Worm (Caenorhabditis elegans) whole organism, early embryonic: ENCODE measurements around the gene icl-1.

Experiments
- B0310.2 ChIP-seq: sonication (generic microtip); optimal IDR thresholded peaks from 2 replicates; lab custom pipeline; 2016; ENCODE audit warnings: mild to moderate bottlenecking, missing genetic modification characterization, missing compliant biosample characterization
- F13C5.2 ChIP-seq: sonication (generic microtip); optimal IDR thresholded peaks from 2 replicates; lab custom pipeline; 2017; ENCODE audit warnings: mild to moderate bottlenecking, missing genetic modification characterization, inconsistent platforms, missing compliant biosample characterization
- aly-1 ChIP-seq: sonication (generic microtip); optimal IDR thresholded peaks from 2 replicates; lab custom pipeline; 2016; ENCODE audit warnings: missing genetic modification characterization, missing compliant biosample characterization
- ama-1 ChIP-seq: fragments of 150-350 bp; optimal IDR thresholded peaks from 2 replicates; lab custom pipeline; 2014
- ceh-13 ChIP-seq: fragments of 200-800 bp; sonication (Bioruptor generic); optimal IDR thresholded peaks from 2 replicates; lab custom pipeline; 2018; ENCODE audit warnings: mild to moderate bottlenecking, missing genetic modification characterization, missing compliant biosample characterization
- ceh-36 ChIP-seq: sonication (generic microtip); optimal IDR thresholded peaks from 2 replicates; lab custom pipeline; 2016; ENCODE audit warnings: missing genetic modification characterization, inconsistent platforms, missing compliant biosample characterization
- ets-7 ChIP-seq: sonication (generic microtip); optimal IDR thresholded peaks from 2 replicates; lab custom pipeline; 2016; ENCODE audit warnings: missing genotype, missing genetic modification characterization, missing compliant biosample characterization
- flt-1 ChIP-seq: fragments of 200-800 bp; sonication (Bioruptor generic); IDR thresholded peaks from 2 replicates; pipeline ENCODE4 v1.3.6; 2022; ENCODE audit warnings: missing genetic modification characterization, missing compliant biosample characterization
- hmbx-1 ChIP-seq: sonication (generic microtip); optimal IDR thresholded peaks from 2 replicates; lab custom pipeline; 2016; ENCODE audit warnings: mild to moderate bottlenecking, missing genetic modification characterization, missing compliant biosample characterization
- hmg-4 ChIP-seq: fragments of 200-800 bp; sonication (Bioruptor generic); optimal IDR thresholded peaks from 2 replicates; lab custom pipeline; 2018; ENCODE audit warnings: mild to moderate bottlenecking, missing genetic modification characterization, missing compliant biosample characterization
- hnd-1 ChIP-seq: sonication (generic microtip); optimal IDR thresholded peaks from 2 replicates; lab custom pipeline; 2016; ENCODE audit warnings: missing genetic modification characterization, missing compliant biosample characterization
- pes-1 ChIP-seq: fragments of 200-800 bp; sonication (Bioruptor generic); IDR thresholded peaks from 2 replicates; pipeline ENCODE4 v1.3.6; 2022; ENCODE audit warnings: missing genetic modification reagents, missing genetic modification characterization, missing compliant biosample characterization
- scrt-1 ChIP-seq: fragments of 200-800 bp; sonication (Bioruptor generic); IDR thresholded peaks from 2 replicates; pipeline ENCODE4 v1.3.6; 2022; ENCODE audit warnings: missing genetic modification characterization, missing compliant biosample characterization
- sea-1 ChIP-seq: fragments of 200-800 bp; sonication (Bioruptor generic); conservative IDR thresholded peaks from 2 replicates; pipeline ENCODE4 v1.3.6; 2022; ENCODE audit warnings: missing genetic modification characterization, missing compliant biosample characterization
- tbx-11 ChIP-seq: fragments of 200-800 bp; sonication (Bioruptor generic); IDR thresholded peaks from 2 replicates; pipeline ENCODE4 v1.3.6; 2022; ENCODE audit warnings: missing genetic modification characterization, missing compliant biosample characterization
- tbx-37 ChIP-seq: fragments of 200-800 bp; sonication (Bioruptor generic); conservative IDR thresholded peaks from 2 replicates; pipeline ENCODE4 v1.3.6; 2022; ENCODE audit warnings: missing genetic modification reagents, missing genetic modification characterization, missing compliant biosample characterization
- tra-4 ChIP-seq: sonication (generic microtip); optimal IDR thresholded peaks from 2 replicates; lab custom pipeline; 2017; ENCODE audit warnings: missing genetic modification characterization, missing compliant biosample characterization

Gene icl-1

DNA sequence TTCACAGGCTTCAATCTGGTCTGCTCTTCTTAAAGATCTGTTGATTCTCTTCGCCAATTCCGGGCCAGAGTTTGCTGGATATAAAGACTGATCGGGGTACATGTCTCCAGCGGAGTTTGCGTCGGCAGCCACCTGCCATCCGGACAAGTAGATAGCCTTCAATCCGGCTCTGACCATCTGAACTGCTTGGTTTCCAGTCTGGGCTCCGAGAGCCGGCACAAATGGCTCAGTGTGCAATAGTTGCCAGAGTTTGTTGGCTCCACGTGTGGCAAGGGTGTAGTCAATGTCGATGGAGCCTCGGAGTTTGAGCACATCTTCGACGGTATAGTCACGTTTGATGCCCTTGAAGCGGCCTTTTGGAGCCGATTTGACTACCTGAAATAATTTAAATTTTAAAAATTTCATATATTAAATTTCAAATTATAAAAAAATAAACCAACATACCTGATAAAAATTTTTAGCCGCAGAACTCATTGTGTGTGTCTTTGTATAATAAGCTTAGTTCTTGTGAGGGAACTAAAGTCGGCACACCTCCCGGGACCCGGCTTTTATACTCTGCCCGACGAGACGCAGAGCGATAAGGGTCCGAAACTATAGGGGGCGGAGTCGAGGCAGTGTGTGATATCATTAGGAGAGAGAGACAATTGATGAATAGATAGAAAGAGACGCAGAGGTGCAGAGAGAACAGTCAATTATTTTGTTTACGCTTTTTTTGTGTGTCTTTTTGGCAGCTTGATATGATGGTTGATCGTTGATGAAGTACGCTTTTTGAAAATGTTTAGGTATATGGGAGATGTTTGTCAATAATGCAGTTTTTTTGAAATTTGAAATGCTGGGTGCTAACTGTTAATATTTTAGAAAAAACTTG lies at the start of gene icl-1, which contains the start of gene srh-2:
Gene icl-1 (minus strand): TSS at position 521 of the 868 bp plus-strand sequence.
Gene srh-2 (plus strand): TSS at position 818 of the 868 bp plus-strand sequence.
- TF ChIP-seq B0310.2 (tag; lab: Kevin White, UChicago) (no peak), hnd-1 (tag; lab: Kevin White, UChicago) (no peak), ceh-13 (GFP tag; lab: Kevin White, UChicago) (no peak), flt-1 (GFP tag; lab: Robert Waterston, UW) (no peak), ama-1 (no peak), tbx-11 (GFP tag; lab: Robert Waterston, UW) (no peak)

DNA sequence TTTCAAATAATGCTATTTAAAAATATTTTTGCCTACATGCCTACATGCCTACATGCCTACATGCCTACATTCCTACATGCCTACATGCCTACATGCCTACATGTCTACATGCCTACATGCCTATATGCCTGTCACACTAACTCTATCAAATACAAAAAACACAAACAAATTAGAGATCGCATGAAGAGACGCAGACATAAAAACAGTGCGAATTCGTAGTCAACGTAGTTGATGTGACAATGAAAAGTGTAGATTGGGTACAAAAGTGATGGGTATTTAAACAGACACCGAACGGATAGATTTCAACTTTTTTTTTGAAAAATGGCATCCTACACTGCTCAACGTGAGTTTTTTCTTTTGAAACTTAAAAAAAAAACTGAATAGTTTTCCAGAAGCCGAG lies 49.5 kb upstream of the icl-1 start, which contains the start of gene R09E12.9:
Gene R09E12.9 (plus strand): TSS at position 316 of the 400 bp plus-strand sequence.
- TF ChIP-seq tbx-11 (GFP tag; lab: Robert Waterston, UW), result no peak
- no peak for TF ChIP-seq F13C5.2
- TF ChIP-seq hnd-1 (tag; lab: Kevin White, UChicago), result no peak
- no peak for TF ChIP-seq ceh-13 (GFP tag; lab: Kevin White, UChicago)
- TF ChIP-seq hmbx-1 (tag; lab: Kevin White, UChicago), result no peak
- TF ChIP-seq aly-1, result no peak
- TF ChIP-seq ets-7, result no peak
- TF ChIP-seq flt-1 (GFP tag; lab: Robert Waterston, UW), result no peak
- TF ChIP-seq tbx-37, result no peak
- TF ChIP-seq pes-1 (GFP tag; lab: Robert Waterston, UW), result no peak
- TF ChIP-seq ama-1, result no peak
- no peak for TF ChIP-seq ceh-36 (tag; lab: Kevin White, UChicago)
- TF ChIP-seq B0310.2 (tag; lab: Kevin White, UChicago), result no peak
- no peak for TF ChIP-seq tra-4 (tag; lab: Kevin White, UChicago)
- TF ChIP-seq sea-1 (GFP tag; lab: Robert Waterston, UW), result no peak
- no peak for TF ChIP-seq scrt-1 (GFP tag; lab: Robert Waterston, UW)

DNA sequence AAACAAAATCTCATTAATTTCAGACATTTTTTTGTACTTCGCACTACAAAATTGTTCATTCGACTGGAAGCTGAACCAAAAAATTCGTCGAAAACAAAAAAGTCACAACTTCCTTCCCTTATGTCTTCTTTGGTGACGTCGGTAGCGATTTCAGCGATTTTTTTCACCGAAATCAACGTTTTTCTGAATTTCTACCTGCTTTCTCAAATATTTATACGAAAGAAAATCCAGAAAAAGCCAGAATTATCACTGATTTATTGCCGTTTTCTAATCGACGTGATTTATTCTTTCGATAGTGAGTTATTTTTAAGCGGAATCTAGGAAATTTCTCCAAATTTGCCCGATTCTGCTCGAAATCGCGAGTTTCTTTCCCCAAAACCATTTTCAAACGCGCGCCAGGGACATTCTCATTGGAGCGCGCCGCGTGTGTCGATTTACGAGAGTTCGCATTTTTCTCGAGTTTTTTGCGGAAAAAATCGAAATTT lies 47.1 kb upstream of the icl-1 start, which contains the start of gene srbc-58:
Gene srbc-58 (plus strand): TSS at position 121 of the 485 bp plus-strand sequence.
- TF ChIP-seq tra-4 (tag; lab: Kevin White, UChicago), result no peak
- no peak for TF ChIP-seq hmbx-1 (tag; lab: Kevin White, UChicago)
- TF ChIP-seq sea-1 (GFP tag; lab: Robert Waterston, UW), result 0 out of 2 replicates have a peak, but pooled peaks have one; percentile 44

DNA sequence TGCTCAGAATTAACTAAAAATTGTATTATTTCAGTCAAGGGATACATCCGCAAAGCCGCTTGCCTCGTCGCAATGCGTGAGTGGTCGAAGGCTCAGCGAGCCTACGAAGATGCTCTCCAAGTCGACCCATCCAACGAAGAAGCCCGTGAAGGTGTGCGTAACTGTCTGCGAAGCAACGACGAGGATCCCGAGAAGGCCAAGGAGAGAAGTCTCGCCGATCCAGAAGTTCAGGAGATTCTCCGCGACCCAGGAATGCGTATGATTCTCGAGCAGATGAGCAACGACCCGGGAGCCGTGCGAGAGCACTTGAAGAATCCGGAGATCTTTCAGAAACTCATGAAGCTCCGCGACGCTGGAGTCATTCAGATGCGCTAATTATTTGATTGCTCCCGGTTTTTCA lies 46.5 kb upstream of the icl-1 start:
- TF ChIP-seq hmbx-1 (tag; lab: Kevin White, UChicago), result no peak
- TF ChIP-seq sea-1 (GFP tag; lab: Robert Waterston, UW), result no peak
- no peak for TF ChIP-seq ceh-13 (GFP tag; lab: Kevin White, UChicago)
- TF ChIP-seq F13C5.2, result no peak

DNA sequence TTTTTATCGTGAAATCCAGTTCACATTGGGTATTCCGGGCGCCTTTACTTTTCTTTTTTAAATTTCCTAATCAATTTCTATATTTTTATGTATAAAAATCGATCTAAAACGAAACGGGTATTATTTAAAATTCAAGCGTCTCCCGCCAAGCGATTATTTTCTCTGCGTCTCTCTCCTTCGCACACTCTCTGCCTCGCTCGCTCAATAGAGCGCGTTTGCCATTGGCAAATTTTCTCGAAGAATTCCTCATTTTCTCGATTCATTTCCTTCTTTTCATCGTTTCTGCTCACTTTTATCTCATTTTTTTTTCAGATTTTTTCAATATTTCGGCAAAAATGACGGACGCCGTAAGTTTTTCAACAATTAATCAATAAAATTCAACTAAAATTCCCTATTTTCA lies 45.5 kb upstream of the icl-1 start, which contains the start of gene sti-1:
Gene sti-1 (plus strand): TSS at position 263 of the 400 bp plus-strand sequence.
- TF ChIP-seq ama-1, result no peak
- peak; percentile 34 for TF ChIP-seq F13C5.2

DNA sequence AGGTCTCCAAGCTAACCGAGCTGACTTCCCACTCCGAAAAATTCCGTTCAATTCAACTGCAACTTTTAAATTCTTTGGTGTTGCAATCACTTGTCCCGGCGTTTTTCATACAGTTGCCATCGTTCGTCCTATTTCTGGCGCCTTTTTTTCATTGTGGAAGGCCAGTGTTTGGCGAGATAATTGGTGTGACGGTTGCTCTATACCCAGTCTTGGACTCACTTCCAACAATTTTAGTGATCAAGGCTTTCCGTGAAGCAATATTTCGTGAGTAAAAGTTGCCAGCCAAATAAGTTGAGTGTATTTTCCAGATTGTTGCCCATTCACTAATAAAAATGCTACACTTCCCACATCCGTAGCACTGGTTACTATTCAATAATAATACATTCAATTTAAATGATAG lies 44.4 kb upstream of the icl-1 start:
- TF ChIP-seq F13C5.2, result no peak
- TF ChIP-seq scrt-1 (GFP tag; lab: Robert Waterston, UW), result no peak
- TF ChIP-seq ets-7, result no peak
- TF ChIP-seq ceh-36 (tag; lab: Kevin White, UChicago), result no peak
- no peak for TF ChIP-seq tra-4 (tag; lab: Kevin White, UChicago)
- no peak for TF ChIP-seq aly-1
- TF ChIP-seq tbx-37, result no peak
- no peak for TF ChIP-seq flt-1 (GFP tag; lab: Robert Waterston, UW)
- TF ChIP-seq ama-1, result no peak
- TF ChIP-seq ceh-13 (GFP tag; lab: Kevin White, UChicago), result no peak
- TF ChIP-seq sea-1 (GFP tag; lab: Robert Waterston, UW), result no peak
- TF ChIP-seq pes-1 (GFP tag; lab: Robert Waterston, UW), result no peak
- TF ChIP-seq hnd-1 (tag; lab: Kevin White, UChicago), result no peak
- no peak for TF ChIP-seq hmbx-1 (tag; lab: Kevin White, UChicago)
- TF ChIP-seq tbx-11 (GFP tag; lab: Robert Waterston, UW), result no peak
- TF ChIP-seq hmg-4 (GFP tag; lab: Kevin White, UChicago), result no peak
- no peak for TF ChIP-seq B0310.2 (tag; lab: Kevin White, UChicago)

DNA sequence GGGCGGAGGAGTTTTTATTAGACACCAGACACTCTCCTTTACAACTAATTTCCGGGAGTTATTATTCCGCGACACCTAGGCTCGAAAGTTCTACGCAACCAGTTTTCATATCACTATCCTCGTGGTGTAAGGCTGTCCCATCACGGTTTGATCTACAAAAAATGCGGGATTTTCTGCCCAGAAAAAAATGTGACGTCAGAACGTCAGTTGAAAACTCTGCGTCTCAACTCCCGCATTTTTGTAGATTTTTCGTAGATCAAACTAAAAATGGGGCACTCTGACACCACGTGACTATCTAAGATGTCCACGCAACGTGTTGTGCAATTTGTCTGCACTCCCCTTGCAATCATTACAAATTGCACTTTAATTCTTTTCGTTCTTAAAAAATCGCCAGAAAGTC lies 36.9 kb upstream of the icl-1 start, which contains the start of gene str-238:
Gene str-238 (plus strand): TSS at position 301 of the 400 bp plus-strand sequence.
- TF ChIP-seq B0310.2 (tag; lab: Kevin White, UChicago) (no peak), ets-7 (no peak), tbx-11 (GFP tag; lab: Robert Waterston, UW) (no peak), ceh-13 (GFP tag; lab: Kevin White, UChicago) (no peak), hmbx-1 (tag; lab: Kevin White, UChicago) (no peak), tra-4 (tag; lab: Kevin White, UChicago) (no peak), ama-1 (no peak), flt-1 (GFP tag; lab: Robert Waterston, UW) (no peak), ceh-36 (tag; lab: Kevin White, UChicago) (no peak), hnd-1 (tag; lab: Kevin White, UChicago) (no peak), hmg-4 (GFP tag; lab: Kevin White, UChicago) (no peak), tbx-37 (no peak), scrt-1 (GFP tag; lab: Robert Waterston, UW) (no peak), sea-1 (GFP tag; lab: Robert Waterston, UW) (no peak), F13C5.2 (no peak), pes-1 (GFP tag; lab: Robert Waterston, UW) (no peak), aly-1 (no peak)
